Worm (Caenorhabditis elegans) whole organism, L1 larva: ENCODE measurements around the gene fbxb-55.

ENCODE experiments used
- C04F5.9 ChIP-seq: sonication (generic microtip); optimal IDR thresholded peaks from 2 replicates; lab custom pipeline; 2016; ENCODE audit warnings: missing genetic modification characterization, missing compliant biosample characterization
- C34B4.2 ChIP-seq: sonication (generic microtip); optimal IDR thresholded peaks from 2 replicates; lab custom pipeline; 2017; ENCODE audit warnings: mild to moderate bottlenecking, missing genetic modification characterization, missing compliant biosample characterization
- F16B12.6 ChIP-seq: fragments of 150-350 bp; optimal IDR thresholded peaks from 2 replicates; lab custom pipeline; 2014; ENCODE audit warnings: missing biosample characterization, missing genetic modification characterization
- aha-1 ChIP-seq: fragments of 150-350 bp; optimal IDR thresholded peaks from 2 replicates; lab custom pipeline; 2014; ENCODE audit warnings: missing biosample characterization, missing genetic modification characterization
- alr-1 ChIP-seq: fragments of 200-800 bp; sonication (Bioruptor generic); optimal IDR thresholded peaks from 2 replicates; lab custom pipeline; 2018; ENCODE audit warnings: borderline replicate concordance, mild to moderate bottlenecking, missing genetic modification characterization, missing compliant biosample characterization
- aly-2 ChIP-seq: fragments of 150-350 bp; optimal IDR thresholded peaks from 2 replicates; lab custom pipeline; 2014; ENCODE audit warnings: missing biosample characterization, missing genetic modification characterization
- ceh-63 ChIP-seq: fragments of 200-800 bp; sonication (Bioruptor generic); optimal IDR thresholded peaks from 2 replicates; lab custom pipeline; 2018; ENCODE audit warnings: mild to moderate bottlenecking, missing genetic modification characterization, missing compliant biosample characterization
- ceh-8 ChIP-seq: fragments of 200-800 bp; sonication (Bioruptor generic); optimal IDR thresholded peaks from 2 replicates; lab custom pipeline; 2018; ENCODE audit warnings: mild to moderate bottlenecking, missing genetic modification characterization, moderate library complexity, missing compliant biosample characterization
- ceh-82 ChIP-seq, 3 experiments: fragments of 150-350 bp in 1 of 3; sonication (generic microtip) in 2 of 3; optimal IDR thresholded peaks; 2 replicates each; lab custom pipeline; 2014 to 2017; ENCODE audit warnings: missing biosample characterization in 3 of 3, missing genetic modification characterization in 3 of 3
- ceh-88 ChIP-seq: fragments of 200-800 bp; sonication (Bioruptor generic); IDR thresholded peaks from 2 replicates; pipeline ENCODE4 v1.3.6; 2022; ENCODE audit warnings: missing genetic modification characterization, missing compliant biosample characterization
- ceh-90 ChIP-seq: sonication (generic microtip); optimal IDR thresholded peaks from 2 replicates; lab custom pipeline; 2016; ENCODE audit warnings: missing genetic modification characterization, missing compliant biosample characterization
- dpl-1 ChIP-seq, 3 experiments: fragments of 150-350 bp in 2 of 3; sonication (generic microtip) in 1 of 3; optimal IDR thresholded peaks; 2 replicates each; lab custom pipeline; 2014 to 2017; ENCODE audit warnings: missing biosample characterization in 3 of 3, missing genetic modification characterization in 3 of 3, missing genetic modification reagents in 3 of 3
- dsc-1 ChIP-seq: sonication (generic microtip); optimal IDR thresholded peaks from 2 replicates; lab custom pipeline; 2016; ENCODE audit warnings: mild to moderate bottlenecking, missing genetic modification characterization, missing compliant biosample characterization
- efl-1 ChIP-seq, 4 experiments: fragments of 150-350 bp; optimal IDR thresholded peaks in 3 of 4; peaks in 1 of 4; 1 replicate in 1 of 4; 2 replicates in 3 of 4; lab custom pipeline; 2014; ENCODE audit warnings: missing biosample characterization in 2 of 4, missing genetic modification characterization in 2 of 4, missing genetic modification reagents in 2 of 4
- egl-13 ChIP-seq: sonication (generic microtip); optimal IDR thresholded peaks from 2 replicates; lab custom pipeline; 2016; ENCODE audit warnings: missing genotype, missing genetic modification reagents, missing genetic modification characterization, missing compliant biosample characterization
- egl-27 ChIP-seq, 2 experiments: fragments of 150-350 bp in 1 of 2; sonication (generic microtip); optimal IDR thresholded peaks; 3 replicates each; lab custom pipeline; 2017 to 2018; ENCODE audit warnings: missing biosample characterization in 2 of 2, missing genetic modification characterization in 2 of 2, missing genetic modification reagents in 2 of 2
- elt-2 ChIP-seq: sonication (generic microtip); optimal IDR thresholded peaks from 2 replicates; lab custom pipeline; 2016; ENCODE audit warnings: missing genetic modification characterization, mild to moderate bottlenecking, inconsistent platforms, missing compliant biosample characterization, missing genetic modification reagents
- elt-3 ChIP-seq, 6 experiments: fragments of 150-350 bp in 1 of 6; sonication (generic microtip); optimal IDR thresholded peaks; 2 replicates each; lab custom pipeline; 2017 to 2018; ENCODE audit warnings: missing biosample characterization in 6 of 6, missing genetic modification characterization in 6 of 6, inconsistent platforms in 1 of 6
- fkh-4 ChIP-seq: sonication (generic microtip); optimal IDR thresholded peaks from 2 replicates; lab custom pipeline; 2016; ENCODE audit warnings: missing compliant biosample characterization, missing genetic modification characterization, borderline replicate concordance
- fkh-8 ChIP-seq: sonication (generic microtip); optimal IDR thresholded peaks from 2 replicates; lab custom pipeline; 2016; ENCODE audit warnings: mild to moderate bottlenecking, missing genetic modification characterization, missing compliant biosample characterization
- fos-1 ChIP-seq: fragments of 150-350 bp; optimal IDR thresholded peaks from 2 replicates; lab custom pipeline; 2014; ENCODE audit warnings: missing biosample characterization, missing genetic modification characterization
- grh-1 ChIP-seq: fragments of 200-800 bp; sonication (Bioruptor generic); IDR thresholded peaks from 2 replicates; pipeline ENCODE4 v1.3.6; 2022; ENCODE audit warnings: missing genetic modification reagents, missing genetic modification characterization, missing compliant biosample characterization
- hlh-4 ChIP-seq: sonication (generic microtip); optimal IDR thresholded peaks from 2 replicates; lab custom pipeline; 2016; ENCODE audit warnings: mild to moderate bottlenecking, missing genetic modification characterization, missing compliant biosample characterization
- hpl-2 ChIP-seq: fragments of 150-350 bp; optimal IDR thresholded peaks from 2 replicates; lab custom pipeline; 2014; ENCODE audit warnings: missing biosample characterization, missing genetic modification reagents, missing genetic modification characterization
- irx-1 ChIP-seq: sonication (generic microtip); optimal IDR thresholded peaks from 2 replicates; lab custom pipeline; 2016; ENCODE audit warnings: missing genetic modification characterization, missing compliant biosample characterization
- lin-13 ChIP-seq: fragments of 150-350 bp; optimal IDR thresholded peaks from 2 replicates; lab custom pipeline; 2014; ENCODE audit warnings: missing biosample characterization, missing genetic modification reagents, missing genetic modification characterization
- mab-9 ChIP-seq: fragments of 200-800 bp; sonication (Bioruptor generic); IDR thresholded peaks from 2 replicates; pipeline ENCODE4 v1.3.6; 2022; ENCODE audit warnings: missing genetic modification reagents, missing genetic modification characterization, missing compliant biosample characterization
- mdl-1 ChIP-seq, 2 experiments: fragments of 150-350 bp; optimal IDR thresholded peaks; 2 replicates each; lab custom pipeline; 2014 to 2017; ENCODE audit warnings: missing biosample characterization in 2 of 2, missing genetic modification characterization in 2 of 2, inconsistent platforms in 1 of 2
- mef-2 ChIP-seq: fragments of 150-350 bp; optimal IDR thresholded peaks from 2 replicates; lab custom pipeline; 2014; ENCODE audit warnings: missing biosample characterization, missing genetic modification characterization
- mep-1 ChIP-seq: fragments of 150-350 bp; optimal IDR thresholded peaks from 2 replicates; lab custom pipeline; 2014; ENCODE audit warnings: missing biosample characterization, missing genetic modification characterization
- nhr-11 ChIP-seq: fragments of 150-350 bp; optimal IDR thresholded peaks from 2 replicates; lab custom pipeline; 2014; ENCODE audit warnings: missing biosample characterization, missing genetic modification characterization
- nhr-12 ChIP-seq: sonication (generic microtip); optimal IDR thresholded peaks from 2 replicates; lab custom pipeline; 2017; ENCODE audit warnings: missing biosample characterization, missing genetic modification characterization
- nhr-19 ChIP-seq: fragments of 200-800 bp; sonication (Bioruptor generic); conservative IDR thresholded peaks from 2 replicates; pipeline ENCODE4 v1.3.6; 2022; ENCODE audit warnings: missing genetic modification characterization, missing compliant biosample characterization
- nhr-28 ChIP-seq: fragments of 150-350 bp; optimal IDR thresholded peaks from 2 replicates; lab custom pipeline; 2014; ENCODE audit warnings: missing biosample characterization, missing genetic modification characterization
- nhr-71 ChIP-seq: sonication (generic microtip); optimal IDR thresholded peaks from 2 replicates; lab custom pipeline; 2016; ENCODE audit warnings: mild to moderate bottlenecking, missing genetic modification characterization, moderate library complexity, missing compliant biosample characterization
- nhr-77 ChIP-seq: fragments of 150-350 bp; optimal IDR thresholded peaks from 2 replicates; lab custom pipeline; 2014; ENCODE audit warnings: missing biosample characterization, missing genetic modification characterization
- nhr-84 ChIP-seq: sonication (generic microtip); optimal IDR thresholded peaks from 2 replicates; lab custom pipeline; 2017; ENCODE audit warnings: missing biosample characterization, missing genetic modification characterization
- nhr-85 ChIP-seq: sonication (generic microtip); peaks from one replicate; lab custom pipeline; 2016; ENCODE audit warnings: missing genetic modification characterization, inconsistent platforms, missing compliant biosample characterization
- nhr-90 ChIP-seq: sonication (generic microtip); optimal IDR thresholded peaks from 2 replicates; lab custom pipeline; 2016; ENCODE audit warnings: mild to moderate bottlenecking, missing genetic modification characterization, missing compliant biosample characterization; ENCODE audit not compliant: poor library complexity
- rnt-1 ChIP-seq: sonication (generic microtip); optimal IDR thresholded peaks from 2 replicates; lab custom pipeline; 2016; ENCODE audit warnings: mild to moderate bottlenecking, missing genetic modification characterization, moderate library complexity, missing compliant biosample characterization
- skn-1 ChIP-seq: fragments of 150-350 bp; optimal IDR thresholded peaks from 2 replicates; lab custom pipeline; 2014; ENCODE audit warnings: missing biosample characterization, missing genetic modification characterization
- snpc-4 ChIP-seq: fragments of 150-350 bp; optimal IDR thresholded peaks from 2 replicates; lab custom pipeline; 2014; ENCODE audit warnings: missing biosample characterization, missing genetic modification characterization
- snu-23 ChIP-seq: sonication (generic microtip); optimal IDR thresholded peaks from 2 replicates; lab custom pipeline; 2016; ENCODE audit warnings: missing genetic modification characterization, missing compliant biosample characterization
- sptf-1 ChIP-seq: fragments of 150-350 bp; optimal IDR thresholded peaks from 2 replicates; lab custom pipeline; 2014; ENCODE audit warnings: missing biosample characterization, missing genetic modification characterization
- sup-37 ChIP-seq: fragments of 200-800 bp; sonication (Bioruptor generic); optimal IDR thresholded peaks from 2 replicates; lab custom pipeline; 2018; ENCODE audit warnings: mild to moderate bottlenecking, missing genetic modification characterization, missing compliant biosample characterization
- swsn-7 ChIP-seq: sonication (generic microtip); optimal IDR thresholded peaks from 2 replicates; lab custom pipeline; 2016; ENCODE audit warnings: missing genetic modification characterization, missing compliant biosample characterization
- tbx-2 ChIP-seq: sonication (generic microtip); optimal IDR thresholded peaks from 2 replicates; lab custom pipeline; 2016; ENCODE audit warnings: missing genetic modification characterization, missing compliant biosample characterization
- unc-130 ChIP-seq: fragments of 150-350 bp; optimal IDR thresholded peaks from 2 replicates; lab custom pipeline; 2017; ENCODE audit warnings: missing biosample characterization, missing genetic modification characterization, inconsistent platforms
- unc-30 ChIP-seq: sonication (generic microtip); optimal IDR thresholded peaks from 2 replicates; lab custom pipeline; 2017; ENCODE audit warnings: missing biosample characterization, missing genetic modification characterization
- unc-62 ChIP-seq: fragments of 150-350 bp; optimal IDR thresholded peaks from 2 replicates; lab custom pipeline; 2014; ENCODE audit warnings: missing biosample characterization, missing genetic modification reagents, missing genetic modification characterization
- unc-98 ChIP-seq: fragments of 200-800 bp; sonication (Bioruptor generic); IDR thresholded peaks from 2 replicates; pipeline ENCODE4 v1.3.6; 2022; ENCODE audit warnings: missing genetic modification characterization, missing compliant biosample characterization
- vab-15 ChIP-seq: sonication (generic microtip); optimal IDR thresholded peaks from 2 replicates; lab custom pipeline; 2017; ENCODE audit warnings: missing genotype, mild to moderate bottlenecking, missing genetic modification characterization, missing compliant biosample characterization
- zag-1 ChIP-seq: fragments of 150-350 bp; optimal IDR thresholded peaks from 2 replicates; lab custom pipeline; 2014; ENCODE audit warnings: missing biosample characterization, missing genetic modification characterization
- ztf-4 ChIP-seq: fragments of 150-350 bp; optimal IDR thresholded peaks from 2 replicates; lab custom pipeline; 2014; ENCODE audit warnings: missing biosample characterization, missing genetic modification characterization

fbxb-55 gene

DNA sequence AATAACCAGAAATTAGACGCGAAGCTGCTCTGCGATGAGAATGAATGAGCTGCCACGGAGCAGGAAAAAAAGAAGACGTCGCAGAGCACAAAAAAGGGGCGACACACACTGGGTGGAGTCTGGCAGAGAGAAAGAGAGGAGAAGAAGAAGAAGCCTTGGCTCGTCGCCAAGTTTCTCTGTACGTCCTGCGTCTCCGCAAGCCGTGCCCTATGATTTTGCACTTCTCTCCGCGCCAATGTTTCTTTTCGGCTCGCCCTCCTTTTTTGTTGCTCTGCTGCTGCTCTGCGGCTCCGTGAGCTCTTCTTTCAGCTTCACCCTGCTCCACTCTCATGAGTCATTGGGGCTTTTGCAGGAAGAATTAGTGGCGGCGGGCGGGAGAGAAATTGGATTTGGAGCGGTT lies 33.7 kb upstream of the fbxb-55 start, which contains the start of gene hlh-30 (continued):
- TF ChIP-seq ztf-4 = no peak
- TF ChIP-seq nhr-85 (tag; lab: Kevin White, UChicago) = no peak
- peak; percentile 41 for TF ChIP-seq dsc-1 (tag; lab: Kevin White, UChicago)
- peak; percentile 29 for TF ChIP-seq ceh-8 (GFP tag; lab: Kevin White, UChicago)
- TF ChIP-seq nhr-28 (tag; lab: Kevin White, UChicago) = no peak
- no peak for TF ChIP-seq ceh-88 (GFP tag; lab: Robert Waterston, UW)
- TF ChIP-seq unc-62 (GFP tag; lab: Kevin White, UChicago) = no peak
- TF ChIP-seq dpl-1 (GFP tag; optimal IDR thresholded peaks at IDR 0.05; lab: Kevin White, UChicago) = peak in 1 of 3 experiments; percentile 30
- TF ChIP-seq nhr-90 (tag; lab: Kevin White, UChicago) = no peak
- 0 out of 2 replicates have a peak, but pooled peaks have one; percentile 9 for TF ChIP-seq nhr-19 (GFP tag; lab: Robert Waterston, UW)
- no peak for TF ChIP-seq sup-37 (GFP tag; lab: Kevin White, UChicago)
- TF ChIP-seq unc-130 (tag; lab: Kevin White, UChicago) = no peak
- TF ChIP-seq mef-2 (tag; lab: Kevin White, UChicago) = peak; percentile 15
- no peak for TF ChIP-seq rnt-1 (tag; lab: Kevin White, UChicago)
- no peak for TF ChIP-seq unc-30 (tag; lab: Kevin White, UChicago)
- TF ChIP-seq nhr-84 = no peak
- TF ChIP-seq hlh-4 (tag; lab: Kevin White, UChicago) = no peak
- TF ChIP-seq elt-2 = no peak
- TF ChIP-seq hpl-2 (GFP tag; lab: Kevin White, UChicago) = no peak
- peak; percentile 49 for TF ChIP-seq swsn-7 (tag; lab: Kevin White, UChicago)
- TF ChIP-seq aha-1 = no peak
- TF ChIP-seq efl-1 (optimal IDR thresholded peaks at IDR 0.05; lab: Kevin White, UChicago) = peak; percentile 49 to 51
- peak; percentile 11 to 88 for TF ChIP-seq efl-1 (GFP tag; optimal IDR thresholded peaks at IDR 0.05 in 1 of 2; lab: Kevin White, UChicago)
- TF ChIP-seq C04F5.9 (tag; lab: Kevin White, UChicago) = no peak
- no peak for TF ChIP-seq nhr-12 (tag; lab: Kevin White, UChicago)
- no peak for TF ChIP-seq alr-1 (tag; lab: Kevin White, UChicago)
- no peak for TF ChIP-seq skn-1 (tag; lab: Kevin White, UChicago)
- TF ChIP-seq snpc-4 (tag; lab: Kevin White, UChicago) = no peak
- no peak for TF ChIP-seq vab-15
- peak; percentile 78 for TF ChIP-seq egl-13
- no peak for TF ChIP-seq irx-1 (tag; lab: Kevin White, UChicago)
- no peak for TF ChIP-seq sptf-1 (tag; lab: Kevin White, UChicago)
- peak in 1 of 2 experiments; percentile 7 for TF ChIP-seq egl-27 (tag; optimal IDR thresholded peaks at IDR 0.05; lab: Kevin White, UChicago)
- TF ChIP-seq ceh-63 = no peak
- TF ChIP-seq fkh-4 (tag; lab: Kevin White, UChicago) = no peak
- no peak for TF ChIP-seq nhr-11 (tag; lab: Kevin White, UChicago)
- peak; percentile 71 for TF ChIP-seq nhr-71 (tag; lab: Kevin White, UChicago)
- no peak for TF ChIP-seq lin-13 (GFP tag; lab: Kevin White, UChicago)
- no peak for TF ChIP-seq unc-98 (GFP tag; lab: Robert Waterston, UW)
- no peak for TF ChIP-seq nhr-77 (tag; lab: Kevin White, UChicago)
- TF ChIP-seq fos-1 = peak; percentile 55
- no peak for TF ChIP-seq mab-9 (GFP tag; lab: Robert Waterston, UW)
- TF ChIP-seq snu-23 (GFP tag; lab: Kevin White, UChicago) = peak; percentile 29
- no peak for TF ChIP-seq F16B12.6
- no peak for TF ChIP-seq aly-2
- no peak for TF ChIP-seq mep-1
- TF ChIP-seq elt-3 (tag; optimal IDR thresholded peaks at IDR 0.05; lab: Kevin White, UChicago) = no peak
- TF ChIP-seq tbx-2 = peak; percentile 73
- TF ChIP-seq C34B4.2 (tag; lab: Kevin White, UChicago) = no peak
- no peak for TF ChIP-seq ceh-90
- peak; percentile 5 to 80 (median 23) for TF ChIP-seq ceh-82 (tag; optimal IDR thresholded peaks at IDR 0.05; lab: Kevin White, UChicago)
- no peak for TF ChIP-seq zag-1 (tag; lab: Kevin White, UChicago)
- peak; percentile 88 for TF ChIP-seq fkh-8 (tag; lab: Kevin White, UChicago)
- TF ChIP-seq mdl-1 (tag; optimal IDR thresholded peaks at IDR 0.05; lab: Kevin White, UChicago) = no peak
- TF ChIP-seq grh-1 (GFP tag; lab: Robert Waterston, UW) = no peak
